Worm (Caenorhabditis elegans): ENCODE measurements around the gene gcy-4.
A peak's percentile ranks its signal among the peaks of the same experiment; 100 is the strongest.

The gcy-4 gene

ce11 chrII:10294262-10294661, 14.4 kb downstream of the gcy-4 start:
- TF ChIP-seq unc-39 (tag; optimal IDR thresholded peaks at IDR 0.05): no peak
- no peak for TF ChIP-seq unc-55 (GFP tag; optimal IDR thresholded peaks at IDR 0.05)
- no peak for TF ChIP-seq unc-62 (GFP tag; optimal IDR thresholded peaks at IDR 0.05)
- peak; percentile 83 for TF ChIP-seq sma-3 (GFP tag; optimal IDR thresholded peaks at IDR 0.05)
- no peak for TF ChIP-seq alr-1 (tag; optimal IDR thresholded peaks at IDR 0.05)
- no peak for TF ChIP-seq mdl-1 (tag; optimal IDR thresholded peaks at IDR 0.05)
- peak; percentile 20 for TF ChIP-seq egl-27 (tag; optimal IDR thresholded peaks at IDR 0.05)
- no peak for TF ChIP-seq R02D3.7 (tag; optimal IDR thresholded peaks at IDR 0.05)
- no peak for TF ChIP-seq nhr-10 (tag; optimal IDR thresholded peaks at IDR 0.05)
- no peak for TF ChIP-seq Y55F3AM.14 (GFP tag; optimal IDR thresholded peaks at IDR 0.05)
- peak; percentile 67 for TF ChIP-seq nhr-21 (tag; optimal IDR thresholded peaks at IDR 0.05)
- TF ChIP-seq fos-1 (tag; optimal IDR thresholded peaks at IDR 0.05): peak; percentile 27
- TF ChIP-seq sma-9 (GFP tag; optimal IDR thresholded peaks at IDR 0.05): peak; percentile 88
- no peak for TF ChIP-seq sma-9 (tag; optimal IDR thresholded peaks at IDR 0.05)
- no peak for TF ChIP-seq ceh-82 (tag; optimal IDR thresholded peaks at IDR 0.05)
- TF ChIP-seq ceh-16 (tag; optimal IDR thresholded peaks at IDR 0.05): no peak
- TF ChIP-seq nhr-23 (tag; optimal IDR thresholded peaks at IDR 0.05): no peak
- no peak for TF ChIP-seq nhr-77 (tag; optimal IDR thresholded peaks at IDR 0.05)
- no peak for TF ChIP-seq gmeb-1 (tag; optimal IDR thresholded peaks at IDR 0.05)
- TF ChIP-seq skn-1 (tag; optimal IDR thresholded peaks at IDR 0.05): no peak
- TF ChIP-seq lin-11 (tag; optimal IDR thresholded peaks at IDR 0.05): no peak
- TF ChIP-seq ama-1 (optimal IDR thresholded peaks at IDR 0.05): no peak
- peak; percentile 73 for TF ChIP-seq blmp-1 (tag; optimal IDR thresholded peaks at IDR 0.05; ENCODE audit: insufficient read depth)
- TF ChIP-seq C34F6.9 (tag; optimal IDR thresholded peaks at IDR 0.05): no peak

- TF ChIP-seq F13H6.1 (tag; optimal IDR thresholded peaks at IDR 0.05): peak; percentile 16
- TF ChIP-seq lsy-2 (tag; optimal IDR thresholded peaks at IDR 0.05): peak in 1 of 2 experiments; percentile 32
- TF ChIP-seq gmeb-1 (tag; optimal IDR thresholded peaks at IDR 0.05): no peak
- peak; percentile 22 for TF ChIP-seq fos-1 (tag; optimal IDR thresholded peaks at IDR 0.05)
- peak; percentile 16 for TF ChIP-seq nhr-21 (tag; optimal IDR thresholded peaks at IDR 0.05)
- TF ChIP-seq nhr-129 (tag; optimal IDR thresholded peaks at IDR 0.05): peak; percentile 79
These were observed 19.7 kb downstream of the gcy-4 start for ce11 chrII:10288926-10289325.

- peak in 1 of 2 experiments; percentile 3 for TF ChIP-seq lsy-2 (tag; optimal IDR thresholded peaks at IDR 0.05)
- no peak for TF ChIP-seq zag-1 (tag; optimal IDR thresholded peaks at IDR 0.05)
These were observed 23.6 kb downstream of the gcy-4 start for ce11 chrII:10284991-10285390.

- TF ChIP-seq lin-13 (GFP tag; optimal IDR thresholded peaks at IDR 0.05) (no peak), ama-1 (optimal IDR thresholded peaks at IDR 0.05) (no peak), F13H6.1 (tag; optimal IDR thresholded peaks at IDR 0.05) (no peak), unc-62 (GFP tag; optimal IDR thresholded peaks at IDR 0.05) (no peak), nhr-237 (tag; optimal IDR thresholded peaks at IDR 0.05) (no peak), C34F6.9 (tag; optimal IDR thresholded peaks at IDR 0.05) (no peak)
These were observed 25.5 kb downstream of the gcy-4 start for ce11 chrII:10283145-10283544.

ce11 chrII:10281674-10282073, 27.0 kb downstream of the gcy-4 start:
- TF ChIP-seq nhr-21 (tag; optimal IDR thresholded peaks at IDR 0.05) (no peak), fos-1 (tag; optimal IDR thresholded peaks at IDR 0.05) (peak; percentile 3)

ce11 chrII:10279561-10279960, 29.1 kb downstream of the gcy-4 start, which contains the start of gene ZK971.1:
Gene ZK971.1 (minus strand): TSS chrII:10279661.
- TF ChIP-seq aly-2 (tag; optimal IDR thresholded peaks at IDR 0.05): no peak
- no peak for TF ChIP-seq nhr-21 (tag; optimal IDR thresholded peaks at IDR 0.05)
- TF ChIP-seq unc-62 (GFP tag; optimal IDR thresholded peaks at IDR 0.05): no peak
- TF ChIP-seq sma-9 (GFP tag; optimal IDR thresholded peaks at IDR 0.05): no peak
- no peak for TF ChIP-seq sma-9 (tag; optimal IDR thresholded peaks at IDR 0.05)
- TF ChIP-seq nhr-77 (tag; optimal IDR thresholded peaks at IDR 0.05): no peak
- TF ChIP-seq mab-5 (tag; optimal IDR thresholded peaks at IDR 0.05): no peak
- TF ChIP-seq ceh-16 (tag; optimal IDR thresholded peaks at IDR 0.05): no peak
- TF ChIP-seq lin-11 (tag; optimal IDR thresholded peaks at IDR 0.05): no peak
- no peak for TF ChIP-seq nhr-129 (tag; optimal IDR thresholded peaks at IDR 0.05)
- TF ChIP-seq elt-3 (tag; optimal IDR thresholded peaks at IDR 0.05): no peak
- TF ChIP-seq lin-13 (GFP tag; optimal IDR thresholded peaks at IDR 0.05): no peak
- TF ChIP-seq nhr-12 (tag; optimal IDR thresholded peaks at IDR 0.05): no peak
- no peak for TF ChIP-seq nhr-11 (tag; optimal IDR thresholded peaks at IDR 0.05)
- TF ChIP-seq nhr-237 (tag; optimal IDR thresholded peaks at IDR 0.05): no peak
- TF ChIP-seq mdl-1 (tag; optimal IDR thresholded peaks at IDR 0.05): no peak
- no peak for TF ChIP-seq snpc-4 (tag; optimal IDR thresholded peaks at IDR 0.05)
- TF ChIP-seq C34F6.9 (tag; optimal IDR thresholded peaks at IDR 0.05): no peak
- TF ChIP-seq peb-1 (tag; optimal IDR thresholded peaks at IDR 0.05): no peak
